Fruit fly (Drosophila melanogaster) whole organism, embryonic: Measurements from ENCODE around the gene bab1.

Source experiments
- Antp ChIP-seq: fragments of 200-800 bp; sonication (Bioruptor generic); optimal IDR thresholded peaks from 3 replicates; lab custom pipeline; 2016; ENCODE audit warnings: missing biosample characterization, missing genetic modification characterization
- Asciz ChIP-seq: fragments of 200-800 bp; sonication (Bioruptor generic); optimal IDR thresholded peaks from 2 replicates; lab custom pipeline; 2017; ENCODE audit warnings: missing biosample characterization, mild to moderate bottlenecking, missing genetic modification characterization, missing genetic modification reagents
- CG11093 ChIP-seq: fragments of 200-800 bp; sonication (Bioruptor generic); IDR thresholded peaks from 3 replicates; pipeline ENCODE4 v1.3.6; 2022; ENCODE audit warnings: missing biosample characterization, missing genetic modification characterization
- CG12104 ChIP-seq: fragments of 200-800 bp; sonication (Bioruptor generic); optimal IDR thresholded peaks from 3 replicates; lab custom pipeline; 2016; ENCODE audit warnings: missing biosample characterization, missing genetic modification characterization
- CG12236 ChIP-seq: fragments of 200-800 bp; sonication (Bioruptor generic); optimal IDR thresholded peaks from 2 replicates; lab custom pipeline; 2016; ENCODE audit warnings: missing biosample characterization, missing genetic modification characterization
- CG14050 ChIP-seq: fragments of 200-800 bp; sonication (Bioruptor generic); IDR thresholded peaks from 3 replicates; pipeline ENCODE4 v1.3.6; 2022; ENCODE audit warnings: missing biosample characterization, missing genetic modification characterization
- CG14667 ChIP-seq: fragments of 200-800 bp; sonication (Bioruptor generic); IDR thresholded peaks from 2 replicates; pipeline ENCODE4 v1.3.6; 2022; ENCODE audit warnings: missing biosample characterization, missing genetic modification characterization
- CG15479 ChIP-seq: fragments of 200-800 bp; sonication (Bioruptor generic); optimal IDR thresholded peaks from 3 replicates; lab custom pipeline; 2019; ENCODE audit warnings: missing biosample characterization, mild to moderate bottlenecking, missing genetic modification characterization, moderate library complexity
- CG16779 ChIP-seq: fragments of 200-800 bp; sonication (Bioruptor generic); IDR thresholded peaks from 2 replicates; pipeline ENCODE4 v1.3.6; 2022; ENCODE audit warnings: missing biosample characterization, missing genetic modification characterization
- CG17802 ChIP-seq: fragments of 200-800 bp; sonication (Bioruptor generic); optimal IDR thresholded peaks from 2 replicates; lab custom pipeline; 2018; ENCODE audit warnings: missing biosample characterization, mild to moderate bottlenecking, missing genetic modification characterization, moderate library complexity
- CG18764 ChIP-seq: fragments of 200-800 bp; sonication (Bioruptor generic); optimal IDR thresholded peaks from 3 replicates; lab custom pipeline; 2016; ENCODE audit warnings: missing biosample characterization, missing genetic modification characterization
- CG2875 ChIP-seq: fragments of 200-800 bp; sonication (Bioruptor generic); optimal IDR thresholded peaks from 2 replicates; lab custom pipeline; 2017; ENCODE audit warnings: missing biosample characterization, mild to moderate bottlenecking, missing genetic modification characterization, missing genetic modification reagents
- CG2889 ChIP-seq: fragments of 200-800 bp; sonication (Bioruptor generic); IDR thresholded peaks from 3 replicates; pipeline ENCODE4 v1.3.6; 2022; ENCODE audit warnings: missing biosample characterization, missing genetic modification characterization
- CG33557 ChIP-seq: fragments of 200-800 bp; sonication (Bioruptor generic); optimal IDR thresholded peaks from 2 replicates; lab custom pipeline; 2019; ENCODE audit warnings: missing biosample characterization, mild to moderate bottlenecking, missing genetic modification characterization, moderate library complexity
- CG4424 ChIP-seq: fragments of 200-800 bp; sonication (Bioruptor generic); optimal IDR thresholded peaks from 3 replicates; lab custom pipeline; 2016; ENCODE audit warnings: missing biosample characterization, missing genetic modification characterization
- CG5180 ChIP-seq: fragments of 200-800 bp; sonication (Bioruptor generic); optimal IDR thresholded peaks from 3 replicates; lab custom pipeline; 2017; ENCODE audit warnings: missing biosample characterization, missing genetic modification characterization, mild to moderate bottlenecking, moderate library complexity, missing genetic modification reagents
- CG5245 ChIP-seq: fragments of 200-800 bp; sonication (Bioruptor generic); optimal IDR thresholded peaks from 3 replicates; lab custom pipeline; 2016; ENCODE audit warnings: missing biosample characterization, missing genetic modification characterization
- CG7745 ChIP-seq: fragments of 200-800 bp; sonication (Bioruptor generic); optimal IDR thresholded peaks from 2 replicates; lab custom pipeline; 2018; ENCODE audit warnings: missing biosample characterization, mild to moderate bottlenecking, missing genetic modification characterization, moderate library complexity
- CG8089 ChIP-seq: fragments of 200-800 bp; sonication (Bioruptor generic); optimal IDR thresholded peaks from 3 replicates; lab custom pipeline; 2016; ENCODE audit warnings: missing biosample characterization, missing genetic modification characterization
- CG9932 ChIP-seq: fragments of 200-800 bp; sonication (Bioruptor generic); IDR thresholded peaks from 2 replicates; pipeline ENCODE4 v1.3.6; 2022; ENCODE audit warnings: missing biosample characterization, missing genetic modification characterization
- Dip3 ChIP-seq: fragments of 200-800 bp; sonication (Bioruptor generic); optimal IDR thresholded peaks from 3 replicates; lab custom pipeline; 2016; ENCODE audit warnings: missing biosample characterization, missing genetic modification characterization
- ERR ChIP-seq: fragments of 200-800 bp; sonication (Bioruptor generic); optimal IDR thresholded peaks from 2 replicates; lab custom pipeline; 2016; ENCODE audit warnings: missing biosample characterization, missing genetic modification characterization
- Eip74EF ChIP-seq, 2 experiments: fragments of 200-800 bp in 1 of 2; fragments of >200 bp in 1 of 2; sonication (Bioruptor generic) in 1 of 2; optimal IDR thresholded peaks; 2 replicates each; lab custom pipeline; 2017 to 2019; ENCODE audit warnings: missing biosample characterization in 2 of 2, missing genetic modification characterization in 2 of 2, mild to moderate bottlenecking in 1 of 2, moderate library complexity in 1 of 2
- HLH54F ChIP-seq: fragments of 200-800 bp; sonication (Bioruptor generic); optimal IDR thresholded peaks from 3 replicates; lab custom pipeline; 2016; ENCODE audit warnings: missing biosample characterization, missing genetic modification characterization
- Hmr ChIP-seq: fragments of 200-800 bp; sonication (Bioruptor generic); optimal IDR thresholded peaks from 3 replicates; lab custom pipeline; 2017; ENCODE audit warnings: mild to moderate bottlenecking, missing biosample characterization, missing genetic modification reagents, missing genetic modification characterization
- Oli ChIP-seq: fragments of 200-800 bp; sonication (Bioruptor generic); optimal IDR thresholded peaks from 2 replicates; lab custom pipeline; 2018; ENCODE audit warnings: missing biosample characterization, mild to moderate bottlenecking, missing genetic modification characterization, moderate library complexity
- Ptx1 ChIP-seq: fragments of 200-800 bp; sonication (Bioruptor generic); IDR thresholded peaks from 2 replicates; pipeline ENCODE4 v1.3.6; 2022; ENCODE audit warnings: missing biosample characterization, missing genetic modification characterization
- Ravus ChIP-seq: fragments of 200-800 bp; sonication (Bioruptor generic); IDR thresholded peaks from 2 replicates; pipeline ENCODE4 v1.3.6; 2022; ENCODE audit warnings: missing biosample characterization, missing genetic modification characterization
- Sry-δ ChIP-seq: fragments of 200-800 bp; sonication (Bioruptor generic); optimal IDR thresholded peaks from 2 replicates; lab custom pipeline; 2016; ENCODE audit warnings: missing biosample characterization, missing genetic modification characterization
- Taf1 ChIP-seq: fragments of 200-800 bp; sonication (Bioruptor generic); IDR thresholded peaks from 2 replicates; pipeline ENCODE4 v1.3.6; 2022; ENCODE audit warnings: missing biosample characterization, missing genetic modification characterization
- ci ChIP-seq: fragments of 200-800 bp; sonication (Bioruptor generic); IDR thresholded peaks from 3 replicates; pipeline ENCODE4 v1.3.6; 2022; ENCODE audit warnings: missing biosample characterization, missing genetic modification characterization
- crc ChIP-seq: fragments of 200-800 bp; sonication (Bioruptor generic); optimal IDR thresholded peaks from 2 replicates; lab custom pipeline; 2016; ENCODE audit warnings: missing biosample characterization, missing genetic modification characterization
- crp ChIP-seq, 2 experiments: fragments of 200-800 bp; sonication (Bioruptor generic); optimal IDR thresholded peaks; 2 replicates in 1 of 2; 3 replicates in 1 of 2; lab custom pipeline; 2017; ENCODE audit warnings: missing biosample characterization in 2 of 2, missing genetic modification characterization in 2 of 2, mild to moderate bottlenecking in 1 of 2, moderate library complexity in 1 of 2
- gem ChIP-seq: fragments of 200-800 bp; sonication (Bioruptor generic); optimal IDR thresholded peaks from 2 replicates; lab custom pipeline; 2019; ENCODE audit warnings: missing biosample characterization, mild to moderate bottlenecking, missing genetic modification characterization, moderate library complexity
- gsb ChIP-seq: fragments of 200-800 bp; sonication (Bioruptor generic); IDR thresholded peaks from 2 replicates; pipeline ENCODE4 v1.3.6; 2022; ENCODE audit warnings: missing biosample characterization, missing genetic modification characterization
- ham ChIP-seq: fragments of 200-800 bp; sonication (Bioruptor generic); IDR thresholded peaks from 2 replicates; pipeline ENCODE4 v1.3.6; 2022; ENCODE audit warnings: missing biosample characterization, missing genetic modification characterization
- ind ChIP-seq: fragments of 200-800 bp; sonication (Bioruptor generic); optimal IDR thresholded peaks from 3 replicates; lab custom pipeline; 2016; ENCODE audit warnings: missing biosample characterization, missing genetic modification characterization
- kay ChIP-seq: fragments of 200-800 bp; sonication (Bioruptor generic); optimal IDR thresholded peaks from 2 replicates; lab custom pipeline; 2016; ENCODE audit warnings: missing biosample characterization, missing genetic modification characterization
- mam ChIP-seq: fragments of 200-800 bp; sonication (Bioruptor generic); optimal IDR thresholded peaks from 3 replicates; lab custom pipeline; 2016; ENCODE audit warnings: missing biosample characterization, missing genetic modification characterization
- pfk ChIP-seq: fragments of 200-800 bp; sonication (Bioruptor generic); optimal IDR thresholded peaks from 2 replicates; lab custom pipeline; 2018; ENCODE audit warnings: missing biosample characterization, mild to moderate bottlenecking, missing genetic modification characterization, moderate library complexity
- ranshi ChIP-seq: fragments of 200-800 bp; sonication (Bioruptor generic); IDR thresholded peaks from 2 replicates; pipeline ENCODE4 v1.3.6; 2022; ENCODE audit warnings: missing biosample characterization, missing genetic modification characterization
- rib ChIP-seq: fragments of 200-800 bp; sonication (Bioruptor generic); IDR thresholded peaks from 2 replicates; pipeline ENCODE4 v1.3.6; 2022; ENCODE audit warnings: missing biosample characterization, missing genetic modification characterization
- salm ChIP-seq: fragments of 200-800 bp; sonication (Bioruptor generic); optimal IDR thresholded peaks from 2 replicates; lab custom pipeline; 2018; ENCODE audit warnings: missing biosample characterization, mild to moderate bottlenecking, missing genetic modification characterization
- schlank ChIP-seq: fragments of 200-800 bp; sonication (Bioruptor generic); optimal IDR thresholded peaks from 2 replicates; lab custom pipeline; 2018; ENCODE audit warnings: missing biosample characterization, mild to moderate bottlenecking, missing genetic modification characterization
- sim ChIP-seq: fragments of 200-800 bp; sonication (Bioruptor generic); IDR thresholded peaks from 2 replicates; pipeline ENCODE4 v1.3.6; 2022; ENCODE audit warnings: missing biosample characterization, missing genetic modification characterization
- sima ChIP-seq: fragments of 200-800 bp; sonication (Bioruptor generic); optimal IDR thresholded peaks from 2 replicates; lab custom pipeline; 2016; ENCODE audit warnings: missing biosample characterization, missing genetic modification characterization
- slbo ChIP-seq: fragments of 200-800 bp; sonication (Bioruptor generic); IDR thresholded peaks from 2 replicates; pipeline ENCODE4 v1.3.6; 2022; ENCODE audit warnings: missing biosample characterization, missing genetic modification characterization
- toy ChIP-seq: fragments of 200-800 bp; sonication (Bioruptor generic); IDR thresholded peaks from 2 replicates; pipeline ENCODE4 v1.3.6; 2022; ENCODE audit warnings: missing biosample characterization, missing genetic modification characterization
- trem ChIP-seq: fragments of 200-800 bp; optimal IDR thresholded peaks from 3 replicates; lab custom pipeline; 2019; ENCODE audit warnings: missing biosample characterization, mild to moderate bottlenecking, missing genetic modification characterization, moderate library complexity
- wek ChIP-seq: fragments of 200-800 bp; sonication (Bioruptor generic); optimal IDR thresholded peaks from 3 replicates; lab custom pipeline; 2018; ENCODE audit warnings: missing biosample characterization, mild to moderate bottlenecking, missing genetic modification characterization, moderate library complexity
- zfh2 ChIP-seq: fragments of 200-800 bp; sonication (Bioruptor generic); optimal IDR thresholded peaks from 2 replicates; lab custom pipeline; 2016; ENCODE audit warnings: missing biosample characterization, missing genetic modification characterization

The bab1 gene

DNA sequence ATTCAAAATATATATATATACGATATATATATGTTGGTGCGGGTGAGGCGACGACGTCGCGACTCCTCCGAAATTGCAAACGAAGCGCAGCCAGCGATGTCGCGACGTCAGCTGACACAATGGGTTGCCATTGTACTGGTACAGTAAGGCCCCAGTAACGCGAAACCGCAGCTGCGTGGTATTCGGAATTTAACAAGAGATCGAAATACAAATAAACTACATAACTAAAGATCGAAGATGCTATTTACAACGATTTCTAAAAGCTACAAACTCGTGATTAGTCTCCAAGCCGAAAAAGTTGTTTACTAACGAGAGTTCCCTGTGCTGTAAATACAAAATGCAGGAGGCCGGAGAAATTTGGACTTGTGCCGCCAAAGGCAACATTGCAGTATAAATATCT is 68.3 kb downstream of the bab1 start (continued):
- TF ChIP-seq gem (tag; lab: Kevin White, UChicago) (peak; percentile 79), CG14667 (peak; percentile 68), CG17802 (tag; lab: Kevin White, UChicago) (peak; percentile 47), CG5180 (GFP tag; lab: Kevin White, UChicago) (peak; percentile 45), CG18764 (peak; percentile 43), ci (GFP tag; lab: Robert Waterston, UW) (peak; percentile 95), gsb (GFP tag; lab: Robert Waterston, UW) (peak; percentile 45; the same call in 1 of the 2 replicates), trem (peak; percentile 38), Ptx1 (GFP tag; lab: Robert Waterston, UW) (peak; percentile 79), ind (GFP tag; lab: Kevin White, UChicago) (peak; percentile 78), CG11093 (GFP tag; lab: Robert Waterston, UW) (peak; percentile 71; the same call in 2 of the 3 replicates), Ravus (GFP tag; lab: Robert Waterston, UW) (peak; percentile 25), CG16779 (GFP tag; lab: Robert Waterston, UW) (peak; percentile 63; the same call in 1 of the 2 replicates), Taf1 (GFP tag; lab: Robert Waterston, UW) (no peak), zfh2 (peak; percentile 19), CG4424 (GFP tag; lab: Kevin White, UChicago) (peak; percentile 6), CG9932 (GFP tag; lab: Robert Waterston, UW) (no peak), schlank (tag; lab: Kevin White, UChicago) (no peak), toy (no peak), CG14050 (GFP tag; lab: Robert Waterston, UW) (peak; percentile 77), Antp (GFP tag; lab: Kevin White, UChicago) (peak; percentile 70), pfk (GFP tag; lab: Kevin White, UChicago) (no peak), CG7745 (no peak), Hmr (GFP tag; lab: Kevin White, UChicago) (no peak), Eip74EF (GFP tag; optimal IDR thresholded peaks at IDR 0.05; lab: Kevin White, UChicago) (peak in 1 of 2 experiments; percentile 64), ranshi (GFP tag; lab: Robert Waterston, UW) (peak; percentile 76; the same call in 1 of the 2 replicates), CG5245 (GFP tag; lab: Kevin White, UChicago) (peak; percentile 69), CG12236 (peak; percentile 32), Asciz (GFP tag; lab: Kevin White, UChicago) (peak; percentile 68), kay (GFP tag; lab: Kevin White, UChicago) (no peak), CG2875 (GFP tag; lab: Kevin White, UChicago) (peak; percentile 64), ham (no peak), wek (GFP tag; lab: Kevin White, UChicago) (peak; percentile 34), CG8089 (GFP tag; lab: Kevin White, UChicago) (peak; percentile 65), ERR (GFP tag; lab: Kevin White, UChicago) (no peak), Sry-δ (peak; percentile 21), slbo (GFP tag; lab: Robert Waterston, UW) (peak; percentile 63), sim (no peak), rib (no peak), Dip3 (GFP tag; lab: Kevin White, UChicago) (peak; percentile 9), CG12104 (GFP tag; lab: Kevin White, UChicago) (no peak), crp (GFP tag; optimal IDR thresholded peaks at IDR 0.05; lab: Kevin White, UChicago) (peak in 1 of 2 experiments; percentile 36), CG15479 (GFP tag; lab: Kevin White, UChicago) (peak; percentile 13), HLH54F (GFP tag; lab: Kevin White, UChicago) (peak; percentile 12), Oli (tag; lab: Kevin White, UChicago) (peak; percentile 82), crc (GFP tag; lab: Kevin White, UChicago) (peak; percentile 26), salm (tag; lab: Kevin White, UChicago) (peak; percentile 45), sima (GFP tag; lab: Kevin White, UChicago) (no peak), mam (peak; percentile 58), CG2889 (GFP tag; lab: Robert Waterston, UW) (peak; percentile 67; the same call in 2 of the 3 replicates), CG33557 (GFP tag; lab: Kevin White, UChicago) (peak; percentile 41)
